In genomic region chr2L:7876520-7877232, dm6 we compare ENCODE assay signal across 3 fruit fly cellular contexts.
TF ChIP-seq lines count a peak whose summit lies in the region.

No protein-coding gene starts in this region.

- no peak for TF ChIP-seq CTCF in whole organism, embryonic (GFP tag; optimal IDR thresholded peaks at IDR 0.05; lab: Kevin White, UChicago)

TF ChIP-seq in whole organism, embryonic, 481 proteins besides CTCF, POLR2A, EP300 and RAD21:
- TF ChIP-seq Pdp1 (GFP tag; optimal IDR thresholded peaks at IDR 0.05; lab: Kevin White, UChicago) (peak in 1 of 2 experiments; percentile 77), Rfx (GFP tag; IDR thresholded peaks at IDR 0.05; lab: Robert Waterston, UW) (0 out of 2 replicates have a peak, but pooled peaks have one; percentile 8), sens (GFP tag; lab: Kevin White, UChicago) (peak; percentile 54), CG17361 (GFP tag; IDR thresholded peaks at IDR 0.05; lab: Robert Waterston, UW) (no peak)

TF ChIP-seq in whole organism, prepupa, 60 proteins besides CTCF, POLR2A, EP300 and RAD21 (continues in another document):
- TF ChIP-seq Hr38 (GFP tag; optimal IDR thresholded peaks at IDR 0.05; lab: Kevin White, UChicago) (no peak), CG4318 (GFP tag; optimal IDR thresholded peaks at IDR 0.05; lab: Kevin White, UChicago) (no peak), CG7368 (GFP tag; optimal IDR thresholded peaks at IDR 0.05; lab: Kevin White, UChicago) (no peak), CG6808 (GFP tag; optimal IDR thresholded peaks at IDR 0.05; lab: Kevin White, UChicago) (no peak), spab (GFP tag; optimal IDR thresholded peaks at IDR 0.05; lab: Kevin White, UChicago) (no peak), Smox (GFP tag; optimal IDR thresholded peaks at IDR 0.05; lab: Kevin White, UChicago) (peak; percentile 26), CG3919 (GFP tag; optimal IDR thresholded peaks at IDR 0.05; lab: Kevin White, UChicago) (peak; percentile 42), CG10631 (GFP tag; optimal IDR thresholded peaks at IDR 0.05; lab: Kevin White, UChicago) (peak; percentile 41), eg (GFP tag; IDR thresholded peaks at IDR 0.05; lab: Robert Waterston, UW) (no peak), CG1621 (tag; optimal IDR thresholded peaks at IDR 0.05; lab: Kevin White, UChicago) (no peak), CG9139 (GFP tag; optimal IDR thresholded peaks at IDR 0.05; lab: Kevin White, UChicago) (no peak), CG6792 (GFP tag; optimal IDR thresholded peaks at IDR 0.05; lab: Kevin White, UChicago) (peak; percentile 54), ss (GFP tag; optimal IDR thresholded peaks at IDR 0.05; lab: Kevin White, UChicago) (peak in 1 of 2 experiments; percentile 59), salr (GFP tag; optimal IDR thresholded peaks at IDR 0.05; lab: Kevin White, UChicago) (peak in 1 of 2 experiments; percentile 23), CG8632 (GFP tag; optimal IDR thresholded peaks at IDR 0.05; lab: Kevin White, UChicago) (peak; percentile 29), Hr39 (GFP tag; optimal IDR thresholded peaks at IDR 0.05; lab: Kevin White, UChicago) (no peak), CG31627 (GFP tag; optimal IDR thresholded peaks at IDR 0.05; lab: Kevin White, UChicago) (no peak), esn (GFP tag; optimal IDR thresholded peaks at IDR 0.05; lab: Kevin White, UChicago) (peak; percentile 50), CG6276 (GFP tag; optimal IDR thresholded peaks at IDR 0.05; lab: Kevin White, UChicago) (no peak), Sox14 (GFP tag; optimal IDR thresholded peaks at IDR 0.05; lab: Kevin White, UChicago) (peak; percentile 19), CG15336 (GFP tag; IDR thresholded peaks at IDR 0.05; lab: Robert Waterston, UW) (no peak), Sox102F (GFP tag; optimal IDR thresholded peaks at IDR 0.05; lab: Kevin White, UChicago) (peak; percentile 18), fkh (GFP tag; optimal IDR thresholded peaks at IDR 0.05; lab: Kevin White, UChicago) (no peak), CG16779 (tag; optimal IDR thresholded peaks at IDR 0.05; lab: Kevin White, UChicago) (no peak), Eip78C (GFP tag; lab: Kevin White, UChicago) (peak; percentile 90), vri (GFP tag; optimal IDR thresholded peaks at IDR 0.05; lab: Kevin White, UChicago) (no peak), cyc (GFP tag; optimal IDR thresholded peaks at IDR 0.05; lab: Kevin White, UChicago) (no peak), dac (GFP tag; optimal IDR thresholded peaks at IDR 0.05; lab: Kevin White, UChicago) (no peak), CG10669 (GFP tag; optimal IDR thresholded peaks at IDR 0.05; lab: Kevin White, UChicago) (no peak), CG6163 (GFP tag; IDR thresholded peaks at IDR 0.05; lab: Robert Waterston, UW) (no peak; the same call in 2 of the 3 replicates), Lpt (GFP tag; optimal IDR thresholded peaks at IDR 0.05; lab: Kevin White, UChicago) (no peak), CG11294 (GFP tag; IDR thresholded peaks at IDR 0.05; lab: Robert Waterston, UW) (no peak), Blimp-1 (GFP tag; optimal IDR thresholded peaks at IDR 0.05; lab: Kevin White, UChicago) (peak; percentile 32), Gug (GFP tag; IDR thresholded peaks at IDR 0.05; lab: Robert Waterston, UW) (no peak), CG6854 (GFP tag; optimal IDR thresholded peaks at IDR 0.05; lab: Kevin White, UChicago) (no peak), OdsH (GFP tag; optimal IDR thresholded peaks at IDR 0.05; lab: Kevin White, UChicago) (peak; percentile 35), dsx (GFP tag; optimal IDR thresholded peaks at IDR 0.05; lab: Kevin White, UChicago; ENCODE audit: poor library complexity, severe bottlenecking) (no peak), CG11762 (GFP tag; optimal IDR thresholded peaks at IDR 0.05; lab: Kevin White, UChicago; ENCODE audit: insufficient read depth) (no peak), net (GFP tag; optimal IDR thresholded peaks at IDR 0.05; lab: Kevin White, UChicago) (peak; percentile 33), acj6 (GFP tag; optimal IDR thresholded peaks at IDR 0.05; lab: Kevin White, UChicago) (peak; percentile 49), fd85E (GFP tag; optimal IDR thresholded peaks at IDR 0.05; lab: Kevin White, UChicago) (no peak), Hr4 (GFP tag; optimal IDR thresholded peaks at IDR 0.05; lab: Kevin White, UChicago) (no peak), Ets21C (GFP tag; optimal IDR thresholded peaks at IDR 0.05; lab: Kevin White, UChicago) (no peak), pdm3 (GFP tag; optimal IDR thresholded peaks at IDR 0.05; lab: Kevin White, UChicago) (peak; percentile 35), CG32006 (GFP tag; optimal IDR thresholded peaks at IDR 0.05; lab: Kevin White, UChicago) (peak; percentile 12)

TF ChIP-seq in whole organism, pupa, 21 proteins besides CTCF, POLR2A, EP300 and RAD21:
- peak; percentile 44 for TF ChIP-seq CG14655 (GFP tag; optimal IDR thresholded peaks at IDR 0.05; lab: Kevin White, UChicago)
- TF ChIP-seq gl (tag; optimal IDR thresholded peaks at IDR 0.05; lab: Kevin White, UChicago): no peak
- peak; percentile 17 for TF ChIP-seq CG9948 (tag; optimal IDR thresholded peaks at IDR 0.05; lab: Kevin White, UChicago)
- 0 out of 3 replicates have a peak, but pooled peaks have one; percentile 41 for TF ChIP-seq CG4496 (GFP tag; IDR thresholded peaks at IDR 0.05; lab: Robert Waterston, UW)
- TF ChIP-seq Ets98B (GFP tag; IDR thresholded peaks at IDR 0.05; lab: Robert Waterston, UW): no peak
- TF ChIP-seq CG8159 (tag; optimal IDR thresholded peaks at IDR 0.05; lab: Kevin White, UChicago): peak; percentile 24

Comparison
In these comparisons a context has a peak if more than half of its experiments do, and no peak if none do; other contexts are left out.
1. Of the 7 proteins assayed by ChIP-seq in both whole organism, embryonic and whole organism, prepupa: peak only in whole organism, embryonic: none; only in whole organism, prepupa: Blimp-1 and Sox102F; in both: none; in neither: 5.